Worm (Caenorhabditis elegans) whole organism, L1 larva: ENCODE data around the gene T01C4.8.

Experiments
- C04F5.9 ChIP-seq: sonication (generic microtip); optimal IDR thresholded peaks from 2 replicates; lab custom pipeline; 2016; ENCODE audit warnings: missing genetic modification characterization, missing compliant biosample characterization
- aha-1 ChIP-seq: fragments of 150-350 bp; optimal IDR thresholded peaks from 2 replicates; lab custom pipeline; 2014; ENCODE audit warnings: missing biosample characterization, missing genetic modification characterization
- ama-1 ChIP-seq: fragments of 150-350 bp; optimal IDR thresholded peaks from 2 replicates; lab custom pipeline; 2014
- ceh-88 ChIP-seq: fragments of 200-800 bp; sonication (Bioruptor generic); IDR thresholded peaks from 2 replicates; pipeline ENCODE4 v1.3.6; 2022; ENCODE audit warnings: missing genetic modification characterization, missing compliant biosample characterization
- ces-1 ChIP-seq: fragments of 150-350 bp; optimal IDR thresholded peaks from 2 replicates; lab custom pipeline; 2014; ENCODE audit warnings: missing biosample characterization, missing genetic modification reagents, missing genetic modification characterization
- egl-13 ChIP-seq: sonication (generic microtip); optimal IDR thresholded peaks from 2 replicates; lab custom pipeline; 2016; ENCODE audit warnings: missing genotype, missing genetic modification reagents, missing genetic modification characterization, missing compliant biosample characterization
- egl-27 ChIP-seq, 2 experiments: fragments of 150-350 bp in 1 of 2; sonication (generic microtip); optimal IDR thresholded peaks; 3 replicates each; lab custom pipeline; 2017 to 2018; ENCODE audit warnings: missing biosample characterization in 2 of 2, missing genetic modification characterization in 2 of 2, missing genetic modification reagents in 2 of 2
- elt-2 ChIP-seq: sonication (generic microtip); optimal IDR thresholded peaks from 2 replicates; lab custom pipeline; 2016; ENCODE audit warnings: missing genetic modification characterization, mild to moderate bottlenecking, inconsistent platforms, missing compliant biosample characterization, missing genetic modification reagents
- elt-3 ChIP-seq, 6 experiments: fragments of 150-350 bp in 1 of 6; sonication (generic microtip); optimal IDR thresholded peaks; 2 replicates each; lab custom pipeline; 2017 to 2018; ENCODE audit warnings: missing biosample characterization in 6 of 6, missing genetic modification characterization in 6 of 6, inconsistent platforms in 1 of 6
- fkh-10 ChIP-seq: sonication (generic microtip); optimal IDR thresholded peaks from 2 replicates; lab custom pipeline; 2017; ENCODE audit warnings: missing biosample characterization, missing genetic modification reagents, missing genetic modification characterization
- fkh-4 ChIP-seq: sonication (generic microtip); optimal IDR thresholded peaks from 2 replicates; lab custom pipeline; 2016; ENCODE audit warnings: missing compliant biosample characterization, missing genetic modification characterization, borderline replicate concordance
- fkh-8 ChIP-seq: sonication (generic microtip); optimal IDR thresholded peaks from 2 replicates; lab custom pipeline; 2016; ENCODE audit warnings: mild to moderate bottlenecking, missing genetic modification characterization, missing compliant biosample characterization
- fos-1 ChIP-seq: fragments of 150-350 bp; optimal IDR thresholded peaks from 2 replicates; lab custom pipeline; 2014; ENCODE audit warnings: missing biosample characterization, missing genetic modification characterization
- grh-1 ChIP-seq: fragments of 200-800 bp; sonication (Bioruptor generic); IDR thresholded peaks from 2 replicates; pipeline ENCODE4 v1.3.6; 2022; ENCODE audit warnings: missing genetic modification reagents, missing genetic modification characterization, missing compliant biosample characterization
- hlh-17 ChIP-seq: fragments of 200-800 bp; sonication (Bioruptor generic); optimal IDR thresholded peaks from 2 replicates; lab custom pipeline; 2018; ENCODE audit warnings: missing genetic modification characterization, mild to moderate bottlenecking, missing compliant biosample characterization, moderate library complexity, borderline replicate concordance
- lin-13 ChIP-seq: fragments of 150-350 bp; optimal IDR thresholded peaks from 2 replicates; lab custom pipeline; 2014; ENCODE audit warnings: missing biosample characterization, missing genetic modification reagents, missing genetic modification characterization
- lin-35 ChIP-seq, 2 experiments: fragments of 150-350 bp; optimal IDR thresholded peaks; 2 replicates each; lab custom pipeline; 2014; ENCODE audit warnings: missing biosample characterization in 2 of 2, missing genetic modification characterization in 2 of 2, missing genetic modification reagents in 2 of 2
- lin-39 ChIP-seq: fragments of 150-350 bp; optimal IDR thresholded peaks from 2 replicates; lab custom pipeline; 2014; ENCODE audit warnings: missing biosample characterization, missing genetic modification reagents, missing genetic modification characterization
- lsy-2 ChIP-seq, 2 experiments: fragments of 150-350 bp; optimal IDR thresholded peaks; 2 replicates each; lab custom pipeline; 2014; ENCODE audit warnings: missing biosample characterization in 2 of 2, missing genetic modification characterization in 2 of 2
- mab-9 ChIP-seq: fragments of 200-800 bp; sonication (Bioruptor generic); IDR thresholded peaks from 2 replicates; pipeline ENCODE4 v1.3.6; 2022; ENCODE audit warnings: missing genetic modification reagents, missing genetic modification characterization, missing compliant biosample characterization
- mef-2 ChIP-seq: fragments of 150-350 bp; optimal IDR thresholded peaks from 2 replicates; lab custom pipeline; 2014; ENCODE audit warnings: missing biosample characterization, missing genetic modification characterization
- mep-1 ChIP-seq: fragments of 150-350 bp; optimal IDR thresholded peaks from 2 replicates; lab custom pipeline; 2014; ENCODE audit warnings: missing biosample characterization, missing genetic modification characterization
- nhr-11 ChIP-seq: fragments of 150-350 bp; optimal IDR thresholded peaks from 2 replicates; lab custom pipeline; 2014; ENCODE audit warnings: missing biosample characterization, missing genetic modification characterization
- nhr-12 ChIP-seq: sonication (generic microtip); optimal IDR thresholded peaks from 2 replicates; lab custom pipeline; 2017; ENCODE audit warnings: missing biosample characterization, missing genetic modification characterization
- nhr-19 ChIP-seq: fragments of 200-800 bp; sonication (Bioruptor generic); conservative IDR thresholded peaks from 2 replicates; pipeline ENCODE4 v1.3.6; 2022; ENCODE audit warnings: missing genetic modification characterization, missing compliant biosample characterization
- nhr-28 ChIP-seq: fragments of 150-350 bp; optimal IDR thresholded peaks from 2 replicates; lab custom pipeline; 2014; ENCODE audit warnings: missing biosample characterization, missing genetic modification characterization
- nhr-71 ChIP-seq: sonication (generic microtip); optimal IDR thresholded peaks from 2 replicates; lab custom pipeline; 2016; ENCODE audit warnings: mild to moderate bottlenecking, missing genetic modification characterization, moderate library complexity, missing compliant biosample characterization
- nhr-76 ChIP-seq: sonication (generic microtip); optimal IDR thresholded peaks from 2 replicates; lab custom pipeline; 2017; ENCODE audit warnings: missing biosample characterization, missing genetic modification characterization
- nhr-90 ChIP-seq: sonication (generic microtip); optimal IDR thresholded peaks from 2 replicates; lab custom pipeline; 2016; ENCODE audit warnings: mild to moderate bottlenecking, missing genetic modification characterization, missing compliant biosample characterization; ENCODE audit not compliant: poor library complexity
- pag-3 ChIP-seq: sonication (generic microtip); optimal IDR thresholded peaks from 2 replicates; lab custom pipeline; 2017; ENCODE audit warnings: missing genetic modification characterization, mild to moderate bottlenecking, missing compliant biosample characterization, antibody characterized with exemption, borderline replicate concordance; ENCODE audit not compliant: insufficient read depth
- skn-1 ChIP-seq: fragments of 150-350 bp; optimal IDR thresholded peaks from 2 replicates; lab custom pipeline; 2014; ENCODE audit warnings: missing biosample characterization, missing genetic modification characterization
- snu-23 ChIP-seq: sonication (generic microtip); optimal IDR thresholded peaks from 2 replicates; lab custom pipeline; 2016; ENCODE audit warnings: missing genetic modification characterization, missing compliant biosample characterization
- sptf-1 ChIP-seq: fragments of 150-350 bp; optimal IDR thresholded peaks from 2 replicates; lab custom pipeline; 2014; ENCODE audit warnings: missing biosample characterization, missing genetic modification characterization
- sup-37 ChIP-seq: fragments of 200-800 bp; sonication (Bioruptor generic); optimal IDR thresholded peaks from 2 replicates; lab custom pipeline; 2018; ENCODE audit warnings: mild to moderate bottlenecking, missing genetic modification characterization, missing compliant biosample characterization
- swsn-7 ChIP-seq: sonication (generic microtip); optimal IDR thresholded peaks from 2 replicates; lab custom pipeline; 2016; ENCODE audit warnings: missing genetic modification characterization, missing compliant biosample characterization
- tbx-2 ChIP-seq: sonication (generic microtip); optimal IDR thresholded peaks from 2 replicates; lab custom pipeline; 2016; ENCODE audit warnings: missing genetic modification characterization, missing compliant biosample characterization
- tlp-1 ChIP-seq: fragments of 150-350 bp; optimal IDR thresholded peaks from 2 replicates; lab custom pipeline; 2014; ENCODE audit warnings: missing biosample characterization, missing genetic modification characterization
- xbp-1 ChIP-seq: sonication (generic microtip); optimal IDR thresholded peaks from 2 replicates; lab custom pipeline; 2016; ENCODE audit warnings: missing genetic modification characterization, missing compliant biosample characterization
- zag-1 ChIP-seq: fragments of 150-350 bp; optimal IDR thresholded peaks from 2 replicates; lab custom pipeline; 2014; ENCODE audit warnings: missing biosample characterization, missing genetic modification characterization
- zip-4 ChIP-seq: fragments of 200-800 bp; sonication (Bioruptor generic); optimal IDR thresholded peaks from 2 replicates; lab custom pipeline; 2018; ENCODE audit warnings: mild to moderate bottlenecking, missing genetic modification characterization, moderate library complexity, missing compliant biosample characterization
- ztf-4 ChIP-seq: fragments of 150-350 bp; optimal IDR thresholded peaks from 2 replicates; lab custom pipeline; 2014; ENCODE audit warnings: missing biosample characterization, missing genetic modification characterization

Gene T01C4.8

DNA sequence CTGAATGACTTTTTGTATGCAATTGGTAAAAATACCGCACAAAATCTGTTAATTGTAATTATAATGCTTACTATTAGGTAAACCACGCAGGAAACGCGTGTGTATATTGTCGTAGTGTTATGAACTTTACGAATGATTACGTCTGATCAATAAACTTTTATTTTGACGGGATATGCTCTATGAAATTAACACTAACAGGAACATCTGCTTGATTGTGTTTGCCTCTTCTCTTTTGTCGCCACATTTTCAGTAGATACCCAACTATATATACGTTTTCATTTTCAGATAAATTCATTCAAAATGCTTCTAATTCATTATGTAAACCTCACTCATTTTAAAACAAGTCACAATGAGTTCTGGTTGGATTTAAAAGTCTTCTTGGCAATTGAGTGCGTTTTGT lies 2.9 kb upstream of the T01C4.8 start, which contains the start of gene sre-10:
Gene sre-10 (plus strand): TSS at position 301 of the 400 bp plus-strand sequence.
- TF ChIP-seq fos-1 (tag; lab: Kevin White, UChicago) (no peak), hlh-17 (GFP tag; lab: Kevin White, UChicago) (no peak), pag-3 (tag; lab: Kevin White, UChicago) (no peak), fkh-10 (no peak)

DNA sequence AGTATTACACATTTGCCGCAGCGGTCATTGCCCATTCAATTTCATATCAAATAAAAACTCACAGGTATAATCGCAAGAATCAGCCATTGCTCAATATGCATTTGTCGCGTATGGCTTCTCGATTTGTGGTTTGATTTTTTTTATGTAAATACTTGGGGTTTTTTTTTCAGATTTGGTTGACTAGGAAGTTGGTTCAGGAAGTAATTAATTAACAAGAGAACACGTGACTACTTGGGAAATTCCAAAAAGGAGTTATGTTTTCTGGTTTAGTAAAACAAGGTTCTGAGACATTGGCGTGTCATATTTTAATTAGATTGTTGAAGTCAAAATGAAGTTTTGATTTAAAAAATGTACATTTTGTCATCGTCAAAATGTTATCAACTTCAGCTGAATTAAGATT lies 1.6 kb upstream of the T01C4.8 start, which contains the start of gene srx-36:
Gene srx-36 (minus strand): TSS at position 101 of the 400 bp plus-strand sequence.
- TF ChIP-seq lin-13 (GFP tag; lab: Kevin White, UChicago), result no peak
- TF ChIP-seq ama-1, result no peak
- no peak for TF ChIP-seq zip-4 (GFP tag; lab: Kevin White, UChicago)
- TF ChIP-seq fkh-4 (tag; lab: Kevin White, UChicago), result no peak
- TF ChIP-seq lin-39 (tag; lab: Kevin White, UChicago), result no peak
- TF ChIP-seq nhr-71, result no peak
- TF ChIP-seq lsy-2 (tag; optimal IDR thresholded peaks at IDR 0.05; lab: Kevin White, UChicago), result no peak
- TF ChIP-seq lin-35 (GFP tag; optimal IDR thresholded peaks at IDR 0.05; lab: Kevin White, UChicago), result no peak
- TF ChIP-seq skn-1, result no peak

DNA sequence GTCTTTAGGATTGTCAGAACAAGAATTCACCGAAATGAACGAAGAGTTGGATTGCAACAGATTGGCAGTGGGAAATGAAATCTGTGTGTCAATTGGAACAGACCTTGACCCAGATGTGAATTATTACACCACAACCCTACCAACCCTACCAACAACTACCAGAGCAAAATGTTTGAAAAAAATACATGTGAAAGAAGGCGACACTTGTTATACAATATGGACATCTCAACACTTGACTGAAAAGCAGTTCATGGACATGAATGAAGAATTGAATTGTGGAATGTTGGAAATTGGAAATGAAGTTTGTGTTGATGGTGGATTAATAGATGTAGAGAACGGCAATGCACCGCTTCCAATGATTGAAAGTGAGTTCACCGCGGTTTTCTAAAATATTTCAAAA lies 5.4 kb downstream of the T01C4.8 start:
- no peak for TF ChIP-seq sup-37 (GFP tag; lab: Kevin White, UChicago)
- no peak for TF ChIP-seq nhr-11 (tag; lab: Kevin White, UChicago)
- TF ChIP-seq tlp-1 (tag; lab: Kevin White, UChicago), result no peak
- no peak for TF ChIP-seq snu-23 (GFP tag; lab: Kevin White, UChicago)
- no peak for TF ChIP-seq nhr-90 (tag; lab: Kevin White, UChicago)
- TF ChIP-seq mep-1 (tag; lab: Kevin White, UChicago), result no peak
- no peak for TF ChIP-seq grh-1 (GFP tag; lab: Robert Waterston, UW)
- TF ChIP-seq ztf-4 (tag; lab: Kevin White, UChicago), result no peak
- no peak for TF ChIP-seq lsy-2 (tag; optimal IDR thresholded peaks at IDR 0.05; lab: Kevin White, UChicago)
- TF ChIP-seq mab-9 (GFP tag; lab: Robert Waterston, UW), result no peak
- TF ChIP-seq fkh-10, result no peak
- TF ChIP-seq nhr-12, result no peak
- no peak for TF ChIP-seq elt-3 (tag; optimal IDR thresholded peaks at IDR 0.05; lab: Kevin White, UChicago)
- TF ChIP-seq mef-2 (tag; lab: Kevin White, UChicago), result no peak
- TF ChIP-seq nhr-19 (GFP tag; lab: Robert Waterston, UW), result no peak

DNA sequence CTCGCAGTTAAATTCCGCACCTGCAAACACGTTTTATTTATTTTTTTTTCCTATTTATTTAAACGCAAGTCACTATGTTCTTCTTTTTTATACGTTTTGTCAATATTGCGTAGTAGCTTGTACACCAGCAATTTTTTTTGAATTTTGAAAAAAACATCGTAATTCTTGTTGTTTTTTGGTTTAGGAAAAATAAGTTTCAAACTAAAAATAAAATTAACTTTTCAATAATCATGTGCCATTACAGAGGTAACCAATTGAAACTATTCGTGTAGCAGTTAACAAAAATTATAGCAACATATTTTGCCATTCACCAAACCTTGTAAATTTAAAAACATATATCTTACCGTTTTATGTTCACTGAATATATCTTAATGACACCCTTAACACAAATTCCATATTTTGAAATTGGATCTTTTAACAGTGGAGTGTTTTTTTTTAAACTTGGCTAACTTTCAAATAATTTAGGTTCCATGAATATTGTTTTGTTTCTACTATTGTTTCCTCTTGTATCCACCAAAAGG lies 6.1 kb downstream of the T01C4.8 start, which contains the start of gene lmd-5:
Gene lmd-5 (plus strand): TSS at position 471 of the 521 bp plus-strand sequence.
- TF ChIP-seq egl-13 (tag; lab: Kevin White, UChicago), result no peak
- no peak for TF ChIP-seq lin-35 (GFP tag; optimal IDR thresholded peaks at IDR 0.05; lab: Kevin White, UChicago)
- no peak for TF ChIP-seq swsn-7 (tag; lab: Kevin White, UChicago)
- TF ChIP-seq lin-13 (GFP tag; lab: Kevin White, UChicago), result no peak
- TF ChIP-seq C04F5.9 (tag; lab: Kevin White, UChicago), result no peak
- TF ChIP-seq xbp-1 (tag; lab: Kevin White, UChicago), result no peak
- TF ChIP-seq zag-1 (tag; lab: Kevin White, UChicago), result no peak
- TF ChIP-seq egl-27 (tag; optimal IDR thresholded peaks at IDR 0.05; lab: Kevin White, UChicago), result no peak
- TF ChIP-seq ceh-88 (GFP tag; lab: Robert Waterston, UW), result no peak
- TF ChIP-seq lsy-2 (tag; optimal IDR thresholded peaks at IDR 0.05; lab: Kevin White, UChicago), result no peak
- no peak for TF ChIP-seq elt-2 (tag; lab: Kevin White, UChicago)
- no peak for TF ChIP-seq nhr-28 (tag; lab: Kevin White, UChicago)
- TF ChIP-seq aha-1 (tag; lab: Kevin White, UChicago), result no peak
- TF ChIP-seq ces-1 (GFP tag; lab: Kevin White, UChicago), result no peak
- TF ChIP-seq fkh-8 (tag; lab: Kevin White, UChicago), result no peak
- TF ChIP-seq nhr-76 (tag; lab: Kevin White, UChicago), result no peak
- no peak for TF ChIP-seq skn-1
- no peak for TF ChIP-seq sptf-1 (tag; lab: Kevin White, UChicago)
- no peak for TF ChIP-seq tbx-2 (tag; lab: Kevin White, UChicago)
